Fruit fly (Drosophila melanogaster) Kc167 (cell line): ENCODE results near the gene Polr2I.

Source experiments
- Myc ChIP-seq: fragments of >200 bp; optimal IDR thresholded peaks from 2 replicates; lab custom pipeline; 2017; ENCODE audit warnings: missing external identifiers
- psq ChIP-seq: fragments of >200 bp; optimal IDR thresholded peaks from 2 replicates; lab custom pipeline; 2017; ENCODE audit warnings: missing external identifiers

DNA sequence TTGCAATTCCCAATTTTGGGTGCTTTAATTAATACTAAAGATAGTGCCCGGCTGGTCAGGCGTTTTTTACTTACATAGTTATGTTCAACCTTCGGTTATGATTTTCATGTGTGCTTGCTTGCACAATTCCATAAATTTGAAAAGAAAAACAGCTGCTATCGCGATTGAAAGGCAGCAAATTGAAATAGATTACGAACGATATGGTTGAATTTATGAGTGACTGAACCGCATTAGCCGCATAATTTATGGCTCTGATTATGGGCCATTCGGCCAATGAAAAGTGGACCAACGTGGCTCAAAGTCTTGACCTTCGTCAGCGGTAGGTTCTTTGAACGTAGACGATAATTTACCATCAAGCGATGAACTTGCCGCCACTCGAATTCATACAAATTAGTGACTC, 12.8 kb upstream of the Polr2I start:
- no peak for TF ChIP-seq psq (lab: Kevin White, UChicago)
- no peak for TF ChIP-seq Myc
